Fruit fly (Drosophila melanogaster): ENCODE data around the gene Pmi.

Gene Pmi

DNA sequence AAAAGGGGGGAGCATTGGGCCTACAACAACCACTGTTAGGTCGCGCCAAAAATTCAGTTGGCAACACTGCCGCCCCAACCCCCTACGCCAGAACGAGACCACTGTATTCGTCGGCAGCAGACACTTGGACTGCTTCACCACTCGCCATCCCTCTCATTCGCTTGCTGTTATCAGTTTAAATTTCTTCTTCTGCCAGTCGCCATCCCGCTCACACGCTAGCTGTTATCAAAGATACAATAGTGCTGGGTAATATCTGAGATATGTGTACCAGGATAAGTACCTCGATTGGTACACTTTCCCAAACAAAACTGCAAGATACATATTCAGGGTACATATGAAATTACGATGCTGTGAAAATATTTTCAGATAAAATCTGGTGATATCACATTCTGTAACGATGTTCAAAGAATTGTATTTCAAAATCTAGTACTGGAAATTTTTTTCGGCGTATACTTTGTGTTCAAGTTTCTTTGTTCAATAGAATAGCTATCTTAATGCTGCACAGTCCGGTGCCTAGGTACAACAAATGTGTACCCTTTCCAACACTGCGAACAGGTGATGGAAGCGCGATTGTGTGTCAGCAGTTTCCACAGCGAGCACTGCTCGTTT, 8.9 kb upstream of the Pmi start (continued):
- TF ChIP-seq caup (GFP tag; optimal IDR thresholded peaks at IDR 0.05; ENCODE audit: severe bottlenecking) (peak; percentile 88), so (GFP tag; IDR thresholded peaks at IDR 0.05) (peak; percentile 87), Xrp1 (GFP tag; IDR thresholded peaks at IDR 0.05) (peak; percentile 82), esg (GFP tag; conservative IDR thresholded peaks at IDR 0.05) (peak; percentile 81), HHEX (GFP tag; optimal IDR thresholded peaks at IDR 0.05) (peak; percentile 80), CG14441 (GFP tag; IDR thresholded peaks at IDR 0.05) (peak; percentile 77), pita (GFP tag; optimal IDR thresholded peaks at IDR 0.05) (no peak), h (optimal IDR thresholded peaks at IDR 0.05) (no peak), CG18599 (GFP tag; optimal IDR thresholded peaks at IDR 0.05) (no peak), mld (GFP tag; IDR thresholded peaks at IDR 0.05; ENCODE audit: partially characterized antibody) (no peak), Hsf (GFP tag; optimal IDR thresholded peaks at IDR 0.05) (peak; percentile 85), CG6791 (GFP tag; IDR thresholded peaks at IDR 0.05; ENCODE audit: partially characterized antibody) (peak; percentile 79), B-H1 (GFP tag; IDR thresholded peaks at IDR 0.05) (peak; percentile 39; the same call in 2 of the 3 replicates), fru (optimal IDR thresholded peaks at IDR 0.05) (no peak), CG10431 (GFP tag; optimal IDR thresholded peaks at IDR 0.05) (peak; percentile 58), luna (GFP tag; optimal IDR thresholded peaks at IDR 0.05) (peak; percentile 80), Ravus (GFP tag; IDR thresholded peaks at IDR 0.05) (peak; percentile 20; the same call in 1 of the 2 replicates), CG12659 (GFP tag; optimal IDR thresholded peaks at IDR 0.05) (peak; percentile 93), shn (GFP tag; optimal IDR thresholded peaks at IDR 0.05) (peak; percentile 91), yki (optimal IDR thresholded peaks at IDR 0.05) (no peak), CG4730 (GFP tag; IDR thresholded peaks at IDR 0.05) (peak; percentile 31; the same call in 1 of the 2 replicates), CG11456 (GFP tag; IDR thresholded peaks at IDR 0.05) (peak; percentile 39; the same call in 1 of the 3 replicates), CG12219 (GFP tag; optimal IDR thresholded peaks at IDR 0.05) (peak; percentile 84), inv (GFP tag; IDR thresholded peaks at IDR 0.05; ENCODE audit: partially characterized antibody) (no peak), CG15269 (tag; optimal IDR thresholded peaks at IDR 0.05) (peak; percentile 89), phol (tag; optimal IDR thresholded peaks at IDR 0.05) (peak; percentile 87), CG11696 (GFP tag; IDR thresholded peaks at IDR 0.05) (no peak), lola (GFP tag; optimal IDR thresholded peaks at IDR 0.05) (peak in 1 of 3 experiments; percentile 82), CG3726 (GFP tag; IDR thresholded peaks at IDR 0.05) (0 out of 3 replicates have a peak, but pooled peaks have one; percentile 28), CG11695 (GFP tag; IDR thresholded peaks at IDR 0.05) (peak; percentile 79; the same call in 2 of the 3 replicates), Drgx (GFP tag; IDR thresholded peaks at IDR 0.05) (peak; percentile 77; the same call in 1 of the 2 replicates), Asciz (GFP tag; optimal IDR thresholded peaks at IDR 0.05) (no peak), CG32532 (GFP tag; IDR thresholded peaks at IDR 0.05) (peak; percentile 75), CG13894 (tag; optimal IDR thresholded peaks at IDR 0.05) (no peak), z (GFP tag; IDR thresholded peaks at IDR 0.05) (no peak), CG17802 (tag; optimal IDR thresholded peaks at IDR 0.05) (peak; percentile 31), Usf (GFP tag; optimal IDR thresholded peaks at IDR 0.05) (peak; percentile 61), al (GFP tag; IDR thresholded peaks at IDR 0.05) (peak; percentile 53; the same call in 1 of the 2 replicates), CG15514 (GFP tag; optimal IDR thresholded peaks at IDR 0.05) (peak; percentile 65), HLH4C (GFP tag; IDR thresholded peaks at IDR 0.05; ENCODE audit: partially characterized antibody) (peak; percentile 50; the same call in 2 of the 3 replicates), CG7556 (GFP tag; optimal IDR thresholded peaks at IDR 0.05) (peak; percentile 90), nerfin-2 (GFP tag; IDR thresholded peaks at IDR 0.05; ENCODE audit: partially characterized antibody) (peak; percentile 46; the same call in 1 of the 2 replicates), CG31365 (tag; optimal IDR thresholded peaks at IDR 0.05) (peak; percentile 79), CTCF (GFP tag; optimal IDR thresholded peaks at IDR 0.05) (peak; percentile 26), Rfx (GFP tag; IDR thresholded peaks at IDR 0.05) (peak; percentile 69), CG13296 (GFP tag; optimal IDR thresholded peaks at IDR 0.05) (peak; percentile 88), CG12299 (tag; optimal IDR thresholded peaks at IDR 0.05) (peak; percentile 80), ap (GFP tag; IDR thresholded peaks at IDR 0.05) (peak; percentile 48; the same call in 1 of the 2 replicates), Atf3 (GFP tag; optimal IDR thresholded peaks at IDR 0.05) (peak; percentile 50)

Data from whole organism, embryonic.